Worm (Caenorhabditis elegans) whole organism, midembryonic: Measurements from ENCODE around the gene Y37D8A.29.

Source experiments
- flt-1 ChIP-seq: fragments of 200-800 bp; sonication (Bioruptor generic); IDR thresholded peaks from 2 replicates; pipeline ENCODE4 v1.3.6; 2022; ENCODE audit warnings: missing genetic modification characterization, missing compliant biosample characterization
- klf-2 ChIP-seq: fragments of 200-800 bp; sonication (Bioruptor generic); conservative IDR thresholded peaks from 2 replicates; pipeline ENCODE4 v1.3.6; 2022; ENCODE audit warnings: missing genetic modification reagents, missing genetic modification characterization, missing compliant biosample characterization

- no peak for TF ChIP-seq klf-2 (GFP tag; lab: Robert Waterston, UW)
- TF ChIP-seq flt-1 (GFP tag; lab: Robert Waterston, UW): no peak
Observed at ce11 chrIII:12856628-12857027, 34.9 kb downstream of the Y37D8A.29 start, which contains the start of gene Y37D8A.26.
